Worm (Caenorhabditis elegans): ENCODE data around the gene rab-37.

DNA sequence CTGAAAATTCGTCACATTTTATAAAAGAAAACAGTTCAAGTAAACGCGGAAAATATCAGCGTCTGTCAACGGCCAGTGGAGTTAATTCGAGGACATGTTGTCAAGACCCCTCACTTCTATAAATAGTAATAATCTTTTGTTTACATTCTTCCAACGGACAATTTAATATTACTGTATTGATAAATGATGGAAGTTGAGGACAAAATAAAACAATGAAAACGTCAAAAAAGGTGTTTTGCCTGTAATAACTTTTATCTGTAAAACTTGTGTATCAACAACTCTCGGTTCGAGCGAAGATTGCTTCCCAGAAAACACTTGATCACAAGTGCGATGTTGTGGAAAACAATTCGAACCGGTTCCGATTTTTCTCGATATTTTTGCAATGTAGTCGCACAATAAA lies 12.8 kb upstream of the rab-37 start:
- no peak for TF ChIP-seq dmd-4 (tag; optimal IDR thresholded peaks at IDR 0.05; ENCODE audit: borderline replicate concordance)
- TF ChIP-seq ztf-16 (tag; optimal IDR thresholded peaks at IDR 0.05): no peak
- no peak for TF ChIP-seq ceh-6 (GFP tag; optimal IDR thresholded peaks at IDR 0.05)
- no peak for TF ChIP-seq pqm-1 (tag; optimal IDR thresholded peaks at IDR 0.05)
- no peak for TF ChIP-seq fkh-10 (GFP tag; optimal IDR thresholded peaks at IDR 0.05)
- no peak for TF ChIP-seq ets-4 (tag; optimal IDR thresholded peaks at IDR 0.05)
- TF ChIP-seq ama-1 (optimal IDR thresholded peaks at IDR 0.05): no peak
- TF ChIP-seq elt-2 (tag; optimal IDR thresholded peaks at IDR 0.05): no peak
- TF ChIP-seq pag-3 (tag; optimal IDR thresholded peaks at IDR 0.05; ENCODE audit: borderline replicate concordance): no peak

All from whole organism, late embryonic.